Fruit fly (Drosophila melanogaster): ENCODE results near the gene ChAT.

The ChAT gene

dm6 chr3R:18667659-18668248 lies 37.5 kb upstream of the ChAT start, which contains the start of gene CG31229 (continued):
- TF ChIP-seq Jarid2 (GFP tag; optimal IDR thresholded peaks at IDR 0.05) (no peak), tio (GFP tag; optimal IDR thresholded peaks at IDR 0.05) (no peak), CG11723 (GFP tag; optimal IDR thresholded peaks at IDR 0.05) (no peak), CG17612 (GFP tag; IDR thresholded peaks at IDR 0.05) (no peak), MTF-1 (GFP tag; optimal IDR thresholded peaks at IDR 0.05; ENCODE audit: borderline replicate concordance) (no peak), CG4360 (GFP tag; IDR thresholded peaks at IDR 0.05) (no peak), Hr3 (GFP tag; optimal IDR thresholded peaks at IDR 0.05) (no peak), CG7963 (GFP tag; IDR thresholded peaks at IDR 0.05; ENCODE audit: partially characterized antibody) (no peak), cad (GFP tag; optimal IDR thresholded peaks at IDR 0.05) (no peak), CG32772 (GFP tag; IDR thresholded peaks at IDR 0.05) (no peak), dpn (GFP tag; optimal IDR thresholded peaks at IDR 0.05) (no peak), trem (tag; optimal IDR thresholded peaks at IDR 0.05) (peak; percentile 6), bsh (GFP tag; optimal IDR thresholded peaks at IDR 0.05) (peak in 1 of 2 experiments; percentile 15), Myb (GFP tag; optimal IDR thresholded peaks at IDR 0.05) (peak; percentile 5), CG4404 (GFP tag; IDR thresholded peaks at IDR 0.05) (no peak), crp (GFP tag; optimal IDR thresholded peaks at IDR 0.05) (peak; percentile 76 to 94), CG13624 (GFP tag; optimal IDR thresholded peaks at IDR 0.05) (no peak), sna (GFP tag; IDR thresholded peaks at IDR 0.05; ENCODE audit: partially characterized antibody) (peak; percentile 42; the same call in 1 of the 2 replicates), Poxn (GFP tag; IDR thresholded peaks at IDR 0.05) (no peak), Oli (tag; optimal IDR thresholded peaks at IDR 0.05) (no peak), CG6765 (GFP tag; optimal IDR thresholded peaks at IDR 0.05) (no peak), CG14441 (GFP tag; IDR thresholded peaks at IDR 0.05) (no peak), stwl (tag; optimal IDR thresholded peaks at IDR 0.05) (peak; percentile 54), CG9797 (GFP tag; optimal IDR thresholded peaks at IDR 0.05) (peak; percentile 28), fru (optimal IDR thresholded peaks at IDR 0.05) (no peak), HLH4C (GFP tag; IDR thresholded peaks at IDR 0.05; ENCODE audit: partially characterized antibody) (peak; percentile 56; the same call in 1 of the 3 replicates), pzg (GFP tag; optimal IDR thresholded peaks at IDR 0.05) (peak; percentile 65), seq (GFP tag; IDR thresholded peaks at IDR 0.05) (no peak), CG31388 (GFP tag; optimal IDR thresholded peaks at IDR 0.05) (no peak), Tbp (GFP tag; optimal IDR thresholded peaks at IDR 0.05) (no peak), CG6654 (GFP tag; optimal IDR thresholded peaks at IDR 0.05) (no peak), CG1603 (tag; optimal IDR thresholded peaks at IDR 0.05) (peak; percentile 23), HLHmδ (GFP tag; optimal IDR thresholded peaks at IDR 0.05) (no peak), CG7786 (GFP tag; optimal IDR thresholded peaks at IDR 0.05) (no peak), Dref (GFP tag; IDR thresholded peaks at IDR 0.05) (peak; percentile 86), Bdp1 (GFP tag; optimal IDR thresholded peaks at IDR 0.05) (no peak), Pdp1 (GFP tag; optimal IDR thresholded peaks at IDR 0.05) (peak in 1 of 2 experiments; percentile 97), Hmr (GFP tag; optimal IDR thresholded peaks at IDR 0.05) (no peak), BEAF-32 (GFP tag; optimal IDR thresholded peaks at IDR 0.05) (peak; percentile 57), ham (GFP tag; IDR thresholded peaks at IDR 0.05) (no peak), trh (GFP tag; optimal IDR thresholded peaks at IDR 0.05) (no peak), croc (GFP tag; conservative IDR thresholded peaks at IDR 0.05) (no peak), CG8089 (GFP tag; optimal IDR thresholded peaks at IDR 0.05) (no peak), CG8944 (GFP tag; optimal IDR thresholded peaks at IDR 0.05) (no peak), CG11093 (GFP tag; IDR thresholded peaks at IDR 0.05) (no peak), h (optimal IDR thresholded peaks at IDR 0.05) (no peak), cg (GFP tag; optimal IDR thresholded peaks at IDR 0.05) (no peak), amos (GFP tag; IDR thresholded peaks at IDR 0.05; ENCODE audit: partially characterized antibody) (peak; percentile 55; the same call in 1 of the 2 replicates), Gug (GFP tag; IDR thresholded peaks at IDR 0.05) (no peak), CG15601 (tag; optimal IDR thresholded peaks at IDR 0.05) (no peak), MBD-R2 (GFP tag; IDR thresholded peaks at IDR 0.05) (peak; percentile 90)

Data from whole organism, embryonic.